Worm (Caenorhabditis elegans) whole organism, late embryonic: ENCODE results near the gene cab-1.
A peak's percentile ranks its signal among the peaks of the same experiment; 100 is the strongest.

ENCODE experiments used
- elt-2 ChIP-seq: sonication (generic microtip); optimal IDR thresholded peaks from 2 replicates; lab custom pipeline; 2016; ENCODE audit warnings: missing genetic modification reagents, missing genetic modification characterization, missing compliant biosample characterization
- sdc-2 ChIP-seq: sonication (generic microtip); optimal IDR thresholded peaks from 2 replicates; lab custom pipeline; 2016; ENCODE audit warnings: missing genotype, missing genetic modification characterization, missing compliant biosample characterization

Gene cab-1

DNA sequence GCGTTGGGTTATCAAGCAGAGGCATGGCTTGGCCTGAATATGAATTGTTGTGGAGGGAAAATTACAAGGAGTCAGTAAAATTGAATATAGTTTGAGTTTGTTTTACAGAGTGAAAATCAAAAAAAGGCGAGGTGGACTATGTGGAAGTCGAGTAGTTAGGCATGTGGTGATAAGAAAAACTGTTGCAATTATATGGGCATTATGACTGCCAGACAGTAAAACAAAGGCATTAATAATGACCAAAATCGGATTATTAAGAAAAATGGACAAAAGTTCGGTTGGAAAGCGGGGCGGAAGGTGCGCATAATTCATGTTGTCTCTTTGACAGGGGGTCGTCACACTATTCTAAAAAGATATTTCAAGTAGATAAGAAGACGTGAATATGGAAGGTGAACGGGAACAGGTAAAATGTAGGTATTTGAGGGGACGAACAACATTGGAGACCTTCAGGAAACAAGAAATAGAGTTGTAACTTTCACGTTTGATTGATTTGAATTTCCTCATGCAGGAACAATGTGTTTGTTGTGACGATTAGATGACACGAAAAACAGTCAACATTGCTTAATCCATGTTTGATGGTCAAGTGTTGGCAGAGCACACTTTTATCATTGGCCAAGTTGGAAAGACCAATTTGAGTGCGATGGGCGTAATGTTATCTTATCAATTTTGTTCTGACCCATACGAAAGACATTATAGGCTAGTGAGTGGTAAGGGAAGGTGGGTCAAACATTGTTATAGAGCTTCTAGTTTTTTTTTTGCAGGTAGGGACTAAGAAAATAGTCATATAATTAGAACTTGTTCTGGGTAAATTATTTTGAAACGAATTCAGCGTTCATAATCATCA, 58.4 kb downstream of the cab-1 start, which contains the start of gene mfsd-11:
TSS of gene mfsd-11 (minus strand) at position 51 of the 844 bp plus-strand sequence.
- no peak for TF ChIP-seq sdc-2 (tag; lab: Kevin White, UChicago)
- peak; percentile 65 for TF ChIP-seq elt-2 (tag; lab: Kevin White, UChicago)
